Fruit fly (Drosophila melanogaster) whole organism, embryonic: ENCODE results near the gene CG34265.
A peak's percentile ranks its signal among the peaks of the same experiment; 100 is the strongest.

ENCODE experiments used
- B-H1 ChIP-seq: fragments of 200-800 bp; sonication (Bioruptor generic); IDR thresholded peaks from 3 replicates; pipeline ENCODE4 v1.3.6; 2022; ENCODE audit warnings: missing biosample characterization, missing genetic modification characterization
- BtbVII ChIP-seq: fragments of 200-800 bp; sonication (Bioruptor generic); optimal IDR thresholded peaks from 3 replicates; lab custom pipeline; 2017; ENCODE audit warnings: missing biosample characterization, mild to moderate bottlenecking, missing genetic modification characterization
- CG13296 ChIP-seq: fragments of 200-800 bp; sonication (Bioruptor generic); optimal IDR thresholded peaks from 3 replicates; lab custom pipeline; 2018; ENCODE audit warnings: missing biosample characterization, mild to moderate bottlenecking, missing genetic modification characterization
- CG14860 ChIP-seq: fragments of 200-800 bp; sonication (Bioruptor generic); IDR thresholded peaks from 3 replicates; pipeline ENCODE4 v1.3.6; 2022; ENCODE audit warnings: missing biosample characterization, missing genetic modification characterization; ENCODE audit not compliant: partially characterized antibody
- CG15073 ChIP-seq: fragments of 200-800 bp; sonication (Bioruptor generic); optimal IDR thresholded peaks from 2 replicates; lab custom pipeline; 2016; ENCODE audit warnings: missing biosample characterization, missing genetic modification characterization
- CG15479 ChIP-seq: fragments of 200-800 bp; sonication (Bioruptor generic); optimal IDR thresholded peaks from 3 replicates; lab custom pipeline; 2019; ENCODE audit warnings: missing biosample characterization, mild to moderate bottlenecking, missing genetic modification characterization, moderate library complexity
- CG15514 ChIP-seq: fragments of 200-800 bp; sonication (Bioruptor generic); optimal IDR thresholded peaks from 3 replicates; lab custom pipeline; 2017; ENCODE audit warnings: missing biosample characterization, missing genetic modification characterization, mild to moderate bottlenecking, moderate library complexity, missing genetic modification reagents
- CG2120 ChIP-seq: fragments of 200-800 bp; sonication (Bioruptor generic); optimal IDR thresholded peaks from 3 replicates; lab custom pipeline; 2016; ENCODE audit warnings: missing biosample characterization, missing genetic modification characterization
- CG32767 ChIP-seq: fragments of 200-800 bp; sonication (Bioruptor generic); IDR thresholded peaks from 2 replicates; pipeline ENCODE4 v1.3.6; 2022; ENCODE audit warnings: missing biosample characterization, missing genetic modification characterization
- CG3281 ChIP-seq: fragments of 200-800 bp; sonication (Bioruptor generic); optimal IDR thresholded peaks from 3 replicates; lab custom pipeline; 2017; ENCODE audit warnings: missing biosample characterization, mild to moderate bottlenecking, missing genetic modification characterization
- CG3407 ChIP-seq: fragments of 200-800 bp; sonication (Bioruptor generic); optimal IDR thresholded peaks from 2 replicates; lab custom pipeline; 2018; ENCODE audit warnings: missing biosample characterization, mild to moderate bottlenecking, missing genetic modification characterization
- CG34422 ChIP-seq: fragments of 200-800 bp; sonication (Bioruptor generic); IDR thresholded peaks from 3 replicates; pipeline ENCODE4 v1.3.6; 2022; ENCODE audit warnings: missing biosample characterization, missing genetic modification characterization
- CG4854 ChIP-seq: fragments of 200-800 bp; sonication (Bioruptor generic); optimal IDR thresholded peaks from 2 replicates; lab custom pipeline; 2016; ENCODE audit warnings: missing biosample characterization, missing genetic modification characterization, inconsistent platforms
- CG6854 ChIP-seq: fragments of 200-800 bp; sonication (Bioruptor generic); optimal IDR thresholded peaks from 3 replicates; lab custom pipeline; 2017; ENCODE audit warnings: missing biosample characterization, mild to moderate bottlenecking, missing genetic modification characterization
- CG7556 ChIP-seq: fragments of 200-800 bp; sonication (Bioruptor generic); optimal IDR thresholded peaks from 2 replicates; lab custom pipeline; 2017; ENCODE audit warnings: missing biosample characterization, mild to moderate bottlenecking, missing genetic modification characterization
- CG7928 ChIP-seq: fragments of 200-800 bp; sonication (Bioruptor generic); optimal IDR thresholded peaks from 2 replicates; lab custom pipeline; 2017; ENCODE audit warnings: missing biosample characterization, mild to moderate bottlenecking, missing genetic modification characterization
- CG8388 ChIP-seq: fragments of 200-800 bp; sonication (Bioruptor generic); optimal IDR thresholded peaks from 2 replicates; lab custom pipeline; 2019; ENCODE audit warnings: missing biosample characterization, mild to moderate bottlenecking, missing genetic modification characterization, moderate library complexity
- Deaf1 ChIP-seq: fragments of 200-800 bp; optimal IDR thresholded peaks from 3 replicates; lab custom pipeline; 2019; ENCODE audit warnings: missing biosample characterization, mild to moderate bottlenecking, missing genetic modification characterization, moderate library complexity
- Dip3 ChIP-seq: fragments of 200-800 bp; sonication (Bioruptor generic); optimal IDR thresholded peaks from 3 replicates; lab custom pipeline; 2016; ENCODE audit warnings: missing biosample characterization, missing genetic modification characterization
- Dll ChIP-seq: fragments of 200-800 bp; sonication (Bioruptor generic); IDR thresholded peaks from 4 replicates; pipeline ENCODE4 v1.3.6; 2022; ENCODE audit warnings: missing biosample characterization, missing genetic modification characterization; ENCODE audit not compliant: partially characterized antibody
- E2f1 ChIP-seq: fragments of 200-800 bp; sonication (Bioruptor generic); IDR thresholded peaks from 2 replicates; pipeline ENCODE4 v1.3.6; 2022; ENCODE audit warnings: missing biosample characterization, missing genetic modification characterization
- Hey ChIP-seq: fragments of 200-800 bp; sonication (Bioruptor generic); optimal IDR thresholded peaks from 3 replicates; lab custom pipeline; 2018; ENCODE audit warnings: missing biosample characterization, mild to moderate bottlenecking, missing genetic modification characterization
- Kr ChIP-seq: fragments of 200-800 bp; sonication (Bioruptor generic); optimal IDR thresholded peaks from 2 replicates; lab custom pipeline; 2017; ENCODE audit warnings: missing biosample characterization, mild to moderate bottlenecking, missing genetic modification characterization
- Lim3 ChIP-seq: fragments of 200-800 bp; sonication (Bioruptor generic); IDR thresholded peaks from 2 replicates; pipeline ENCODE4 v1.3.6; 2022; ENCODE audit warnings: missing biosample characterization, missing genetic modification characterization
- MBD-R2 ChIP-seq: fragments of 200-800 bp; sonication (Bioruptor generic); IDR thresholded peaks from 2 replicates; pipeline ENCODE4 v1.3.6; 2022; ENCODE audit warnings: missing biosample characterization, missing genetic modification characterization
- Poxn ChIP-seq: fragments of 200-800 bp; sonication (Bioruptor generic); IDR thresholded peaks from 2 replicates; pipeline ENCODE4 v1.3.6; 2022; ENCODE audit warnings: missing biosample characterization, missing genetic modification characterization
- ac ChIP-seq: fragments of 200-800 bp; sonication (Bioruptor generic); optimal IDR thresholded peaks from 3 replicates; lab custom pipeline; 2017; ENCODE audit warnings: missing biosample characterization, mild to moderate bottlenecking, missing genetic modification characterization
- amos ChIP-seq: fragments of 200-800 bp; sonication (Bioruptor generic); IDR thresholded peaks from 2 replicates; pipeline ENCODE4 v1.3.6; 2022; ENCODE audit warnings: missing biosample characterization, missing genetic modification characterization; ENCODE audit not compliant: partially characterized antibody
- cas ChIP-seq: fragments of 200-800 bp; sonication (Bioruptor generic); IDR thresholded peaks from 2 replicates; pipeline ENCODE4 v1.3.6; 2022; ENCODE audit warnings: missing biosample characterization, missing genetic modification characterization
- dpn ChIP-seq, 2 experiments: fragments of 200-800 bp; sonication (Bioruptor generic); optimal IDR thresholded peaks; 3 replicates each; lab custom pipeline; 2016; ENCODE audit warnings: missing biosample characterization in 2 of 2, missing genetic modification characterization in 2 of 2
- dysf ChIP-seq: fragments of 200-800 bp; sonication (Bioruptor generic); IDR thresholded peaks from 3 replicates; pipeline ENCODE4 v1.3.6; 2022; ENCODE audit warnings: missing biosample characterization, missing genetic modification characterization
- emc ChIP-seq: fragments of 200-800 bp; sonication (Bioruptor generic); optimal IDR thresholded peaks from 2 replicates; lab custom pipeline; 2016; ENCODE audit warnings: missing biosample characterization, missing genetic modification characterization
- exex ChIP-seq: fragments of 200-800 bp; sonication (Bioruptor generic); optimal IDR thresholded peaks from 4 replicates; lab custom pipeline; 2018; ENCODE audit warnings: missing biosample characterization, mild to moderate bottlenecking, missing genetic modification characterization, moderate library complexity
- gce ChIP-seq: fragments of 200-800 bp; sonication (Bioruptor generic); IDR thresholded peaks from 3 replicates; pipeline ENCODE4 v1.3.6; 2022; ENCODE audit warnings: missing biosample characterization, missing genetic modification characterization
- grau ChIP-seq: fragments of 200-800 bp; optimal IDR thresholded peaks from 3 replicates; lab custom pipeline; 2019; ENCODE audit warnings: missing biosample characterization, mild to moderate bottlenecking, missing genetic modification characterization, moderate library complexity
- hb ChIP-seq: fragments of 200-800 bp; sonication (Bioruptor generic); IDR thresholded peaks from 3 replicates; pipeline ENCODE4 v1.3.6; 2022; ENCODE audit warnings: missing biosample characterization, missing genetic modification characterization; ENCODE audit not compliant: partially characterized antibody
- ind ChIP-seq: fragments of 200-800 bp; sonication (Bioruptor generic); optimal IDR thresholded peaks from 3 replicates; lab custom pipeline; 2016; ENCODE audit warnings: missing biosample characterization, missing genetic modification characterization
- knrl ChIP-seq: fragments of 200-800 bp; sonication (Bioruptor generic); IDR thresholded peaks from 3 replicates; pipeline ENCODE4 v1.3.6; 2022; ENCODE audit warnings: missing biosample characterization, missing genetic modification characterization; ENCODE audit not compliant: partially characterized antibody
- lilli ChIP-seq: fragments of 200-800 bp; sonication (Bioruptor generic); optimal IDR thresholded peaks from 3 replicates; lab custom pipeline; 2016; ENCODE audit warnings: missing biosample characterization, missing genetic modification characterization
- onecut ChIP-seq: fragments of 200-800 bp; sonication (Bioruptor generic); IDR thresholded peaks from 2 replicates; pipeline ENCODE4 v1.3.6; 2022; ENCODE audit warnings: missing biosample characterization, missing genetic modification characterization
- p53 ChIP-seq: fragments of 200-800 bp; sonication (Bioruptor generic); optimal IDR thresholded peaks from 2 replicates; lab custom pipeline; 2016; ENCODE audit warnings: missing biosample characterization, missing genetic modification characterization
- phol ChIP-seq: fragments of 200-800 bp; sonication (Bioruptor generic); optimal IDR thresholded peaks from 3 replicates; lab custom pipeline; 2018; ENCODE audit warnings: missing biosample characterization, mild to moderate bottlenecking, missing genetic modification characterization, moderate library complexity
- pros ChIP-seq: fragments of 200-800 bp; sonication (Bioruptor generic); optimal IDR thresholded peaks from 3 replicates; lab custom pipeline; 2019; ENCODE audit warnings: missing biosample characterization, mild to moderate bottlenecking, missing genetic modification characterization, moderate library complexity
- sens-2 ChIP-seq: fragments of 200-800 bp; sonication (Bioruptor generic); IDR thresholded peaks from 2 replicates; pipeline ENCODE4 v1.3.6; 2022; ENCODE audit warnings: missing biosample characterization, missing genetic modification characterization
- sr ChIP-seq: fragments of 200-800 bp; sonication (Bioruptor generic); IDR thresholded peaks from 3 replicates; pipeline ENCODE4 v1.3.6; 2022; ENCODE audit warnings: missing biosample characterization, missing genetic modification characterization
- tin ChIP-seq: fragments of 200-800 bp; sonication (Bioruptor generic); optimal IDR thresholded peaks from 3 replicates; lab custom pipeline; 2016; ENCODE audit warnings: missing biosample characterization, missing genetic modification characterization
- toy ChIP-seq: fragments of 200-800 bp; sonication (Bioruptor generic); IDR thresholded peaks from 2 replicates; pipeline ENCODE4 v1.3.6; 2022; ENCODE audit warnings: missing biosample characterization, missing genetic modification characterization
- z ChIP-seq: fragments of 200-800 bp; sonication (Bioruptor generic); IDR thresholded peaks from 3 replicates; pipeline ENCODE4 v1.3.6; 2022; ENCODE audit warnings: missing biosample characterization, missing genetic modification characterization
- zfh2 ChIP-seq: fragments of 200-800 bp; sonication (Bioruptor generic); optimal IDR thresholded peaks from 2 replicates; lab custom pipeline; 2016; ENCODE audit warnings: missing biosample characterization, missing genetic modification characterization

Gene CG34265

dm6 chr3L:3239033-3239752 lies 29.1 kb upstream of the CG34265 start, which contains the start of gene CG17746 (continued):
- TF ChIP-seq CG15514 (GFP tag; lab: Kevin White, UChicago) (peak; percentile 86), grau (tag; lab: Kevin White, UChicago) (peak; percentile 25), toy (GFP tag; lab: Robert Waterston, UW) (no peak), sens-2 (GFP tag; lab: Robert Waterston, UW) (no peak), CG3407 (GFP tag; lab: Kevin White, UChicago) (no peak), B-H1 (GFP tag; lab: Robert Waterston, UW) (no peak), Poxn (GFP tag; lab: Robert Waterston, UW) (no peak), CG2120 (peak; percentile 76), CG34422 (GFP tag; lab: Robert Waterston, UW) (peak; percentile 59; the same call in 1 of the 3 replicates), tin (GFP tag; lab: Kevin White, UChicago) (peak; percentile 45), CG3281 (peak; percentile 8), CG4854 (peak; percentile 42), sr (no peak), dpn (GFP tag; optimal IDR thresholded peaks at IDR 0.05; lab: Kevin White, UChicago) (peak; percentile 43 to 61), CG7556 (GFP tag; lab: Kevin White, UChicago) (no peak), Hey (tag; lab: Kevin White, UChicago) (no peak), CG7928 (peak; percentile 41), hb (GFP tag; lab: Robert Waterston, UW) (peak; percentile 22; the same call in 1 of the 3 replicates), amos (GFP tag; lab: Robert Waterston, UW) (peak; percentile 64; the same call in 1 of the 2 replicates), Lim3 (GFP tag; lab: Robert Waterston, UW) (no peak), CG15073 (GFP tag; lab: Kevin White, UChicago) (no peak), ind (GFP tag; lab: Kevin White, UChicago) (peak; percentile 0), Deaf1 (tag; lab: Kevin White, UChicago) (no peak), CG15479 (GFP tag; lab: Kevin White, UChicago) (no peak), E2f1 (GFP tag; lab: Robert Waterston, UW) (0 out of 2 replicates have a peak, but pooled peaks have one; percentile 15), Dll (GFP tag; lab: Robert Waterston, UW) (peak; percentile 57; the same call in 3 of the 4 replicates), emc (GFP tag; lab: Kevin White, UChicago) (no peak), p53 (peak; percentile 59), CG6854 (no peak), CG13296 (GFP tag; lab: Kevin White, UChicago) (no peak), pros (GFP tag; lab: Kevin White, UChicago) (no peak), Dip3 (GFP tag; lab: Kevin White, UChicago) (peak; percentile 50), gce (GFP tag; lab: Robert Waterston, UW) (no peak), knrl (peak; percentile 43; the same call in 1 of the 3 replicates), dysf (GFP tag; lab: Robert Waterston, UW) (peak; percentile 37; the same call in 1 of the 3 replicates), onecut (GFP tag; lab: Robert Waterston, UW) (0 out of 2 replicates have a peak, but pooled peaks have one; percentile 6), CG32767 (GFP tag; lab: Robert Waterston, UW) (no peak), exex (tag; lab: Kevin White, UChicago) (no peak), cas (GFP tag; lab: Robert Waterston, UW) (peak; percentile 33; the same call in 1 of the 2 replicates), Kr (no peak), BtbVII (GFP tag; lab: Kevin White, UChicago) (peak; percentile 0), ac (GFP tag; lab: Kevin White, UChicago) (no peak), lilli (GFP tag; lab: Kevin White, UChicago) (peak; percentile 62), MBD-R2 (GFP tag; lab: Robert Waterston, UW) (peak; percentile 80), phol (peak; percentile 55), CG14860 (GFP tag; lab: Robert Waterston, UW) (peak; percentile 41; the same call in 1 of the 3 replicates), CG8388 (GFP tag; lab: Kevin White, UChicago) (no peak), zfh2 (peak; percentile 54), z (no peak)
